Worm (Caenorhabditis elegans): Measurements from ENCODE around the gene Y37D8A.19.

ce11 chrIII:12894207-12894606 lies 35.5 kb upstream of the Y37D8A.19 start:
- TF ChIP-seq klf-2 (GFP tag; conservative IDR thresholded peaks at IDR 0.05): no peak
- no peak for TF ChIP-seq ztf-23 (GFP tag; IDR thresholded peaks at IDR 0.05)
- TF ChIP-seq ztf-29 (GFP tag; IDR thresholded peaks at IDR 0.05): no peak
- no peak for TF ChIP-seq T22C8.4 (GFP tag; IDR thresholded peaks at IDR 0.05)
- TF ChIP-seq tab-1 (GFP tag; IDR thresholded peaks at IDR 0.05): no peak
- TF ChIP-seq cog-1 (tag; optimal IDR thresholded peaks at IDR 0.05): peak; percentile 5
- 0 out of 2 replicates have a peak, but pooled peaks have one; percentile 58 for TF ChIP-seq flt-1 (GFP tag; IDR thresholded peaks at IDR 0.05)
- TF ChIP-seq ref-1 (GFP tag; conservative IDR thresholded peaks at IDR 0.05): no peak; the same call in 1 of the 2 replicates
- TF ChIP-seq med-1 (GFP tag; optimal IDR thresholded peaks at IDR 0.05; ENCODE audit: insufficient read depth): no peak

All from whole organism, midembryonic.